Worm (Caenorhabditis elegans) whole organism, L3 larva: Measurements from ENCODE around the gene dct-14.

Experiments
- R02D3.7 ChIP-seq: fragments of 150-350 bp; optimal IDR thresholded peaks from 2 replicates; lab custom pipeline; 2014; ENCODE audit warnings: missing biosample characterization, missing genetic modification characterization
- aly-2 ChIP-seq: fragments of 150-350 bp; optimal IDR thresholded peaks from 2 replicates; lab custom pipeline; 2014; ENCODE audit warnings: missing biosample characterization, missing genetic modification characterization
- ceh-16 ChIP-seq: sonication (generic microtip); optimal IDR thresholded peaks from 2 replicates; lab custom pipeline; 2017; ENCODE audit warnings: missing biosample characterization, missing genetic modification characterization
- ceh-28 ChIP-seq: fragments of 150-350 bp; optimal IDR thresholded peaks from 2 replicates; lab custom pipeline; 2014; ENCODE audit warnings: missing biosample characterization, missing genetic modification reagents, missing genetic modification characterization
- ceh-82 ChIP-seq: fragments of 150-350 bp; optimal IDR thresholded peaks from 2 replicates; lab custom pipeline; 2014; ENCODE audit warnings: missing biosample characterization, missing genetic modification characterization
- daf-12 ChIP-seq: fragments of 150-350 bp; optimal IDR thresholded peaks from 2 replicates; lab custom pipeline; 2014; ENCODE audit warnings: missing biosample characterization, missing genetic modification reagents, missing genetic modification characterization
- elt-3 ChIP-seq, 3 experiments: fragments of 150-350 bp in 1 of 3; sonication (generic microtip) in 2 of 3; optimal IDR thresholded peaks; 2 replicates in 2 of 3; 4 replicates in 1 of 3; lab custom pipeline; 2014 to 2017; ENCODE audit warnings: missing biosample characterization in 3 of 3, missing genetic modification characterization in 3 of 3
- eor-1 ChIP-seq, 2 experiments: fragments of 150-350 bp; optimal IDR thresholded peaks; 2 replicates each; lab custom pipeline; 2014 to 2018; ENCODE audit warnings: missing biosample characterization in 2 of 2, missing genetic modification characterization in 2 of 2
- fkh-10 ChIP-seq: sonication (generic microtip); optimal IDR thresholded peaks from 2 replicates; lab custom pipeline; 2017; ENCODE audit warnings: missing biosample characterization, missing genetic modification reagents, missing genetic modification characterization
- fkh-2 ChIP-seq: fragments of 150-350 bp; optimal IDR thresholded peaks from 2 replicates; lab custom pipeline; 2014; ENCODE audit warnings: missing biosample characterization, missing genetic modification reagents, missing genetic modification characterization
- fos-1 ChIP-seq: fragments of 150-350 bp; optimal IDR thresholded peaks from 2 replicates; lab custom pipeline; 2014; ENCODE audit warnings: missing biosample characterization, missing genetic modification characterization
- hmg-11 ChIP-seq: sonication (generic microtip); optimal IDR thresholded peaks from 2 replicates; lab custom pipeline; 2016; ENCODE audit warnings: missing genetic modification characterization, missing compliant biosample characterization
- jun-1 ChIP-seq: fragments of 150-350 bp; optimal IDR thresholded peaks from 2 replicates; lab custom pipeline; 2014; ENCODE audit warnings: missing biosample characterization, missing genetic modification reagents, missing genetic modification characterization
- lin-15B ChIP-seq: fragments of 150-350 bp; optimal IDR thresholded peaks from 2 replicates; lab custom pipeline; 2014; ENCODE audit warnings: missing biosample characterization, missing genetic modification characterization
- lin-39 ChIP-seq: fragments of 150-350 bp; optimal IDR thresholded peaks from 2 replicates; lab custom pipeline; 2018; ENCODE audit warnings: missing biosample characterization, missing genetic modification reagents, missing genetic modification characterization
- lsy-12 ChIP-seq: sonication (generic microtip); optimal IDR thresholded peaks from 2 replicates; lab custom pipeline; 2016; ENCODE audit warnings: mild to moderate bottlenecking, missing genetic modification characterization, missing compliant biosample characterization
- mml-1 ChIP-seq: fragments of 150-350 bp; sonication (generic microtip); optimal IDR thresholded peaks from 3 replicates; lab custom pipeline; 2014; ENCODE audit warnings: missing biosample characterization, missing genetic modification characterization
- nfya-1 ChIP-seq: sonication (generic microtip); optimal IDR thresholded peaks from 2 replicates; lab custom pipeline; 2017; ENCODE audit warnings: missing genetic modification characterization, mild to moderate bottlenecking, missing compliant biosample characterization, antibody characterized with exemption, moderate library complexity; ENCODE audit not compliant: insufficient read depth
- nhr-11 ChIP-seq: fragments of 150-350 bp; optimal IDR thresholded peaks from 2 replicates; lab custom pipeline; 2014; ENCODE audit warnings: missing biosample characterization, missing genetic modification characterization
- nhr-23 ChIP-seq: fragments of 150-350 bp; optimal IDR thresholded peaks from 2 replicates; lab custom pipeline; 2014; ENCODE audit warnings: missing biosample characterization, missing genetic modification reagents, missing genetic modification characterization
- nhr-237 ChIP-seq: fragments of 150-350 bp; optimal IDR thresholded peaks from 2 replicates; lab custom pipeline; 2014; ENCODE audit warnings: missing biosample characterization, missing genetic modification characterization
- nhr-25 ChIP-seq: sonication (generic microtip); optimal IDR thresholded peaks from 2 replicates; lab custom pipeline; 2017; ENCODE audit warnings: missing biosample characterization, missing genetic modification characterization
- nhr-28 ChIP-seq: fragments of 150-350 bp; optimal IDR thresholded peaks from 2 replicates; lab custom pipeline; 2014; ENCODE audit warnings: missing biosample characterization, missing genetic modification characterization
- nhr-67 ChIP-seq: fragments of 150-350 bp; optimal IDR thresholded peaks from 2 replicates; lab custom pipeline; 2014; ENCODE audit warnings: missing biosample characterization, missing genetic modification characterization
- nhr-76 ChIP-seq: fragments of 150-350 bp; sonication (generic microtip); optimal IDR thresholded peaks from 5 replicates; lab custom pipeline; 2014; ENCODE audit warnings: missing biosample characterization, missing genetic modification characterization
- nhr-77 ChIP-seq: fragments of 150-350 bp; optimal IDR thresholded peaks from 2 replicates; lab custom pipeline; 2014; ENCODE audit warnings: missing biosample characterization, missing genetic modification characterization
- pha-4 ChIP-seq: fragments of 150-350 bp; optimal IDR thresholded peaks from 2 replicates; lab custom pipeline; 2014; ENCODE audit warnings: missing biosample characterization, missing genetic modification reagents, missing genetic modification characterization
- pqm-1 ChIP-seq: fragments of 150-350 bp; optimal IDR thresholded peaks from 2 replicates; lab custom pipeline; 2017; ENCODE audit warnings: missing biosample characterization, missing genetic modification characterization, inconsistent platforms
- sea-2 ChIP-seq: fragments of 150-350 bp; sonication (generic microtip); optimal IDR thresholded peaks from 4 replicates; lab custom pipeline; 2014; ENCODE audit warnings: missing biosample characterization, missing genetic modification reagents, missing genetic modification characterization
- snpc-4 ChIP-seq: fragments of 150-350 bp; optimal IDR thresholded peaks from 2 replicates; lab custom pipeline; 2014; ENCODE audit warnings: missing biosample characterization, missing genetic modification characterization
- tbx-2 ChIP-seq: sonication (generic microtip); optimal IDR thresholded peaks from 2 replicates; lab custom pipeline; 2016; ENCODE audit warnings: mild to moderate bottlenecking, missing genetic modification characterization, missing compliant biosample characterization
- unc-39 ChIP-seq: sonication (generic microtip); optimal IDR thresholded peaks from 4 replicates; lab custom pipeline; 2017; ENCODE audit warnings: missing biosample characterization, missing genetic modification characterization
- unc-62 ChIP-seq: fragments of 150-350 bp; sonication (generic microtip); optimal IDR thresholded peaks from 4 replicates; lab custom pipeline; 2014; ENCODE audit warnings: missing biosample characterization, missing genetic modification reagents, missing genetic modification characterization
- zag-1 ChIP-seq: fragments of 150-350 bp; optimal IDR thresholded peaks from 2 replicates; lab custom pipeline; 2014; ENCODE audit warnings: missing biosample characterization, missing genetic modification characterization
- ztf-4 ChIP-seq: fragments of 150-350 bp; optimal IDR thresholded peaks from 2 replicates; lab custom pipeline; 2014; ENCODE audit warnings: missing biosample characterization, missing genetic modification characterization

dct-14 gene

ce11 chrV:20492385-20492784 lies 7.9 kb downstream of the dct-14 start, which contains the start of gene srbc-79:
srbc-79 (minus strand) TSS chrV:20492485.
- TF ChIP-seq nhr-23 (tag; lab: Kevin White, UChicago) = no peak
- TF ChIP-seq nhr-67 (tag; lab: Kevin White, UChicago) = no peak
- TF ChIP-seq lin-39 (tag; lab: Kevin White, UChicago) = no peak
- no peak for TF ChIP-seq pha-4 (tag; lab: Kevin White, UChicago)
- no peak for TF ChIP-seq nhr-77 (tag; lab: Kevin White, UChicago)
- TF ChIP-seq snpc-4 (tag; lab: Kevin White, UChicago) = no peak
- no peak for TF ChIP-seq nhr-237 (tag; lab: Kevin White, UChicago)
- TF ChIP-seq sea-2 = no peak
- no peak for TF ChIP-seq fos-1
- TF ChIP-seq unc-39 (tag; lab: Kevin White, UChicago) = no peak
- TF ChIP-seq fkh-10 (GFP tag; lab: Kevin White, UChicago) = no peak
- TF ChIP-seq, all 47 proteins: peak for 0

DNA sequence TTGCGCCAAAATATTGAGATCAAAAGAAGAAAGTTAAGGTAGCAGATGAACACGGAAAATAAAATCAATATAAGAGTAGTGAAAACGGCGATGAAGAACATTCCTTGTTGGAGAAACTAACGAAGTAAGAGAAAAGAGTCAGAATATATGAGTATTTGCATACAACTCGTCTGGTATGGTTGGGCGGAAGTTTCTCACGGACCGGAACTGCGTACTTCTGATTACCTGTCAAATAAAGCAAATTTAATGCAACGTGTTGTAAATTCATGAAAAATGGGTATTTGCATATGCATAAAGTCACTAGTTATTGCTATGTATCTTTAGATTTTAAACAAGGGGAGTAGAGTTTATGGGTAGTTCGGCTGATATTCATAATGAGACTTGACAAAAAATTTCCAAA lies 11.2 kb downstream of the dct-14 start, which contains the start of gene srbc-78:
Gene srbc-78, minus strand, starts transcription at position 101 of the 400 bp plus-strand sequence.
- no peak for TF ChIP-seq lsy-12
- no peak for TF ChIP-seq ceh-16 (tag; lab: Kevin White, UChicago)

DNA sequence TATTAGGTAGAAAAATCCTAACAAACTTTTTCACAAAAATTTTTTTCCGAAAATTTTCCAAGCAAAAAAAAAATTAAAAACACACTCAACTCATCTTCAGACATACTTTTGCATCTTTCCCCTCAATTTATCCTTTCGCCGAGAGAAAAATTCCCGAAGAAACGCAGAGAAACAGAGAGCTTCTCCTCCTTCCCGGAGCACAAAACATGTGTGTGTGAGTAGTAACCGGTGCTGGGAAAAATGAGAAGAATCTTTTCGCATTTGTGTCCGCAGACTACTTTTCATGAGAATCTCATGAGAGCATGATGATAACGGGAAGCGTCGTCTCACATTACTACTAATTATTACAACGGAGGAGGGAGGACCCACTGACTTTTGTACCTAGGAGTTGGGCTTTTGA lies 13.8 kb downstream of the dct-14 start:
- TF ChIP-seq eor-1 (tag; optimal IDR thresholded peaks at IDR 0.05; lab: Kevin White, UChicago) = no peak
- TF ChIP-seq nfya-1 (tag; lab: Kevin White, UChicago) = peak; percentile 16
- TF ChIP-seq, all 47 proteins: peak for 1

DNA sequence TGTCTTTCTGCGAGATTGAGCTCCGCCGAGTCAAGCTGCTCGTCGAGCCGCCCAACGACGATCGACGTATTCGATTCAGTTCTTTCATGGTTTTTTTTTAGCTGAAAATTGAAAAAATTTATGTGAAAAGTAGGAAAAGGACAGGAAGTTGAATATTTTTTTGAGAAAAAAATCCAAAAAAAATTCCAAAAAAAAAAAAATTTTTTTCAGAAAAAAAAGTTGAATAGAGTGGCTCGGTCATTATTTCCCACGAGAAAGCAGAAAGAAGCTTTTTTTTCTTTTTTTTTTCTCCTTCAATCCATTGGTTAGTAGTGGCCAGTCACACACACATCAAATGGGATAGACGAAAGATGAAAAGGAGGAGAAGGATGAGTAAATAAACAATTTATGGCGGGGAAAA lies 15.0 kb downstream of the dct-14 start, which contains the start of gene dhcr-7:
Gene dhcr-7, minus strand, starts transcription at position 101 of the 400 bp plus-strand sequence.
- TF ChIP-seq ceh-82 (tag; lab: Kevin White, UChicago) = no peak
- TF ChIP-seq nhr-67 (tag; lab: Kevin White, UChicago) = no peak
- no peak for TF ChIP-seq R02D3.7
- no peak for TF ChIP-seq sea-2
- no peak for TF ChIP-seq jun-1 (tag; lab: Kevin White, UChicago)
- TF ChIP-seq nhr-76 (tag; lab: Kevin White, UChicago) = no peak
- no peak for TF ChIP-seq nhr-11 (tag; lab: Kevin White, UChicago)
- TF ChIP-seq nhr-237 (tag; lab: Kevin White, UChicago) = no peak
- no peak for TF ChIP-seq snpc-4 (tag; lab: Kevin White, UChicago)
- TF ChIP-seq fkh-2 (tag; lab: Kevin White, UChicago) = no peak
- TF ChIP-seq, all 47 proteins: peak for 0

DNA sequence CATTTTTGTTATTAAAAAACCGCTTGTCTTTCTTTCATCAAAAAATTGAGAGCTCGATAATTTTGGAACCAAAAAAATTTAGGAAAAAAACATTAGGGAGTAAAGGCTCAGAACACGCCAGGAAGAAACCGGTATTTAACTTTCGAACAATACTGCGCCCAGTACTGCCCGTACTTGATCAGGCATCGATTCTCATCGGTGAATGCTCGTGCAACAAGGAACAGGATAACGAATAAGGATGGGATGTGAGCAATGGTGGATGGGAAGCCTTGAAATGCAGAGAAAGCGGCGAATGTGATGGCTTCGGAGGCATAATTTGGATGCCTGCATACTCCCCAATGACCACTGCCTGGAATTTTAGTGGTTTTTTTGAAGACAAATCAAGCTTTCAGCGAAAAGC lies 19.5 kb downstream of the dct-14 start:
- TF ChIP-seq mml-1 (tag; lab: Kevin White, UChicago) (no peak), nhr-23 (tag; lab: Kevin White, UChicago) (no peak), daf-12 (tag; lab: Kevin White, UChicago) (no peak), tbx-2 (tag; lab: Kevin White, UChicago) (no peak), zag-1 (no peak), unc-62 (GFP tag; lab: Kevin White, UChicago) (no peak), lsy-12 (no peak), ceh-28 (tag; lab: Kevin White, UChicago) (no peak), eor-1 (tag; optimal IDR thresholded peaks at IDR 0.05; lab: Kevin White, UChicago) (no peak), nhr-76 (tag; lab: Kevin White, UChicago) (no peak), hmg-11 (tag; lab: Kevin White, UChicago) (no peak), lin-15B (no peak), R02D3.7 (no peak), nhr-28 (tag; lab: Kevin White, UChicago) (no peak), nhr-77 (tag; lab: Kevin White, UChicago) (no peak), elt-3 (tag; optimal IDR thresholded peaks at IDR 0.05; lab: Kevin White, UChicago) (no peak), pqm-1 (tag; lab: Kevin White, UChicago) (no peak), nhr-25 (tag; lab: Kevin White, UChicago) (no peak), ztf-4 (tag; lab: Kevin White, UChicago) (no peak), aly-2 (tag; lab: Kevin White, UChicago) (no peak)
